Fruit fly (Drosophila melanogaster) whole organism, prepupa: ENCODE data around the gene CG9521.
A peak's percentile ranks its signal among the peaks of the same experiment; 100 is the strongest.

ENCODE experiments used
- CG11762 ChIP-seq: fragments of 200-800 bp; sonication (Bioruptor generic); optimal IDR thresholded peaks from 3 replicates; lab custom pipeline; 2016; ENCODE audit warnings: missing biosample characterization, missing genetic modification characterization; ENCODE audit not compliant: insufficient read depth
- CG11902 ChIP-seq: fragments of 200-800 bp; sonication (Bioruptor generic); optimal IDR thresholded peaks from 3 replicates; lab custom pipeline; 2016; ENCODE audit warnings: missing biosample characterization, missing genetic modification characterization
- CG1621 ChIP-seq: fragments of 200-800 bp; sonication (Bioruptor generic); optimal IDR thresholded peaks from 3 replicates; lab custom pipeline; 2018; ENCODE audit warnings: missing biosample characterization, mild to moderate bottlenecking, missing genetic modification characterization
- CG16779 ChIP-seq: fragments of 200-800 bp; sonication (Bioruptor generic); optimal IDR thresholded peaks from 3 replicates; lab custom pipeline; 2017; ENCODE audit warnings: missing biosample characterization, mild to moderate bottlenecking, missing genetic modification characterization
- OdsH ChIP-seq: fragments of 200-800 bp; sonication (Bioruptor generic); optimal IDR thresholded peaks from 3 replicates; lab custom pipeline; 2016; ENCODE audit warnings: missing biosample characterization, missing genetic modification characterization
- Sox102F ChIP-seq: fragments of 200-800 bp; sonication (Bioruptor generic); optimal IDR thresholded peaks from 2 replicates; lab custom pipeline; 2016; ENCODE audit warnings: missing biosample characterization, mild to moderate bottlenecking, missing genetic modification characterization
- spab ChIP-seq: fragments of 200-800 bp; sonication (Bioruptor generic); optimal IDR thresholded peaks from 2 replicates; lab custom pipeline; 2017; ENCODE audit warnings: missing biosample characterization, mild to moderate bottlenecking, missing genetic modification characterization, missing genetic modification reagents
- ss ChIP-seq, 2 experiments: fragments of 200-800 bp; sonication (Bioruptor generic); optimal IDR thresholded peaks; 2 replicates in 1 of 2; 3 replicates in 1 of 2; lab custom pipeline; 2017 to 2018; ENCODE audit warnings: mild to moderate bottlenecking in 2 of 2, missing biosample characterization in 2 of 2, missing genetic modification characterization in 2 of 2, moderate library complexity in 1 of 2

- TF ChIP-seq OdsH (GFP tag; lab: Kevin White, UChicago), result peak; percentile 32
- TF ChIP-seq Sox102F (GFP tag; lab: Kevin White, UChicago), result no peak
- no peak for TF ChIP-seq ss (GFP tag; optimal IDR thresholded peaks at IDR 0.05; lab: Kevin White, UChicago)
- no peak for TF ChIP-seq spab (GFP tag; lab: Kevin White, UChicago)
- TF ChIP-seq CG1621 (tag; lab: Kevin White, UChicago), result no peak
- no peak for TF ChIP-seq CG11762 (GFP tag; lab: Kevin White, UChicago)
- no peak for TF ChIP-seq CG16779 (tag; lab: Kevin White, UChicago)
- peak; percentile 20 for TF ChIP-seq CG11902
Observed at dm6 chrX:14892303-14892702, 39.2 kb upstream of the CG9521 start.
